Fruit fly (Drosophila melanogaster) whole organism, embryonic: ENCODE results near the gene Taf11.

Experiments used
- Adf1 ChIP-seq: fragments of 200-800 bp; sonication (Bioruptor generic); IDR thresholded peaks from 2 replicates; pipeline ENCODE4 v1.3.6; 2022; ENCODE audit warnings: missing biosample characterization, missing genetic modification characterization
- CG10543 ChIP-seq: fragments of 200-800 bp; sonication (Bioruptor generic); optimal IDR thresholded peaks from 3 replicates; lab custom pipeline; 2017; ENCODE audit warnings: missing biosample characterization, mild to moderate bottlenecking, missing genetic modification characterization, moderate library complexity
- CG11504 ChIP-seq: fragments of 200-800 bp; sonication (Bioruptor generic); optimal IDR thresholded peaks from 3 replicates; lab custom pipeline; 2019; ENCODE audit warnings: missing biosample characterization, mild to moderate bottlenecking, missing genetic modification characterization, moderate library complexity
- CG12391 ChIP-seq: fragments of 200-800 bp; sonication (Bioruptor generic); optimal IDR thresholded peaks from 3 replicates; lab custom pipeline; 2018; ENCODE audit warnings: missing biosample characterization, mild to moderate bottlenecking, missing genetic modification characterization, moderate library complexity
- CG13894 ChIP-seq: fragments of 200-800 bp; sonication (Bioruptor generic); optimal IDR thresholded peaks from 3 replicates; lab custom pipeline; 2018; ENCODE audit warnings: missing biosample characterization, mild to moderate bottlenecking, missing genetic modification characterization, moderate library complexity
- CG15269 ChIP-seq: fragments of 200-800 bp; sonication (Bioruptor generic); optimal IDR thresholded peaks from 2 replicates; lab custom pipeline; 2018; ENCODE audit warnings: missing biosample characterization, mild to moderate bottlenecking, missing genetic modification characterization, moderate library complexity
- CG16779 ChIP-seq: fragments of 200-800 bp; sonication (Bioruptor generic); IDR thresholded peaks from 2 replicates; pipeline ENCODE4 v1.3.6; 2022; ENCODE audit warnings: missing biosample characterization, missing genetic modification characterization
- CG16863 ChIP-seq: fragments of 200-800 bp; sonication (Bioruptor generic); optimal IDR thresholded peaks from 3 replicates; lab custom pipeline; 2016; ENCODE audit warnings: missing biosample characterization, missing genetic modification characterization
- CG2678 ChIP-seq: fragments of 200-800 bp; sonication (Bioruptor generic); optimal IDR thresholded peaks from 3 replicates; lab custom pipeline; 2019; ENCODE audit warnings: missing biosample characterization, mild to moderate bottlenecking, missing genetic modification characterization, moderate library complexity
- CG31224 ChIP-seq: fragments of 200-800 bp; sonication (Bioruptor generic); IDR thresholded peaks from 2 replicates; pipeline ENCODE4 v1.3.6; 2022; ENCODE audit warnings: missing biosample characterization, missing genetic modification characterization
- CG31441 ChIP-seq: fragments of 200-800 bp; sonication (Bioruptor generic); IDR thresholded peaks from 2 replicates; pipeline ENCODE4 v1.3.6; 2022; ENCODE audit warnings: missing biosample characterization, missing genetic modification characterization
- CG32767 ChIP-seq: fragments of 200-800 bp; sonication (Bioruptor generic); IDR thresholded peaks from 2 replicates; pipeline ENCODE4 v1.3.6; 2022; ENCODE audit warnings: missing biosample characterization, missing genetic modification characterization
- CG34422 ChIP-seq: fragments of 200-800 bp; sonication (Bioruptor generic); IDR thresholded peaks from 3 replicates; pipeline ENCODE4 v1.3.6; 2022; ENCODE audit warnings: missing biosample characterization, missing genetic modification characterization
- CG4820 ChIP-seq: fragments of 200-800 bp; sonication (Bioruptor generic); optimal IDR thresholded peaks from 3 replicates; lab custom pipeline; 2016; ENCODE audit warnings: missing biosample characterization, missing genetic modification characterization
- CG6683 ChIP-seq: fragments of 200-800 bp; sonication (Bioruptor generic); optimal IDR thresholded peaks from 2 replicates; lab custom pipeline; 2017; ENCODE audit warnings: missing biosample characterization, mild to moderate bottlenecking, missing genetic modification characterization, missing genetic modification reagents
- CG6854 ChIP-seq: fragments of 200-800 bp; sonication (Bioruptor generic); optimal IDR thresholded peaks from 3 replicates; lab custom pipeline; 2017; ENCODE audit warnings: missing biosample characterization, mild to moderate bottlenecking, missing genetic modification characterization
- CG7357 ChIP-seq: fragments of 200-800 bp; sonication (Bioruptor generic); IDR thresholded peaks from 3 replicates; pipeline ENCODE4 v1.3.6; 2022; ENCODE audit warnings: missing biosample characterization, missing genetic modification characterization
- CG8290 ChIP-seq, 3 experiments: fragments of 200-800 bp; sonication (Bioruptor generic); optimal IDR thresholded peaks; 2 replicates each; lab custom pipeline; 2016 to 2019; ENCODE audit warnings: missing biosample characterization in 3 of 3, missing genetic modification characterization in 3 of 3, mild to moderate bottlenecking in 2 of 3, moderate library complexity in 1 of 3
- CG8359 ChIP-seq: fragments of 200-800 bp; sonication (Bioruptor generic); optimal IDR thresholded peaks from 2 replicates; lab custom pipeline; 2017; ENCODE audit warnings: missing biosample characterization, mild to moderate bottlenecking, missing genetic modification characterization, borderline replicate concordance
- CG9727 ChIP-seq: fragments of 200-800 bp; sonication (Bioruptor generic); optimal IDR thresholded peaks from 3 replicates; lab custom pipeline; 2017; ENCODE audit warnings: missing biosample characterization, mild to moderate bottlenecking, missing genetic modification characterization
- CTCF ChIP-seq: fragments of 200-800 bp; sonication (Bioruptor generic); optimal IDR thresholded peaks from 2 replicates; lab custom pipeline; 2017; ENCODE audit warnings: missing biosample characterization, mild to moderate bottlenecking, missing genetic modification characterization, moderate library complexity
- Dad ChIP-seq: fragments of 200-800 bp; sonication (Bioruptor generic); optimal IDR thresholded peaks from 3 replicates; lab custom pipeline; 2016; ENCODE audit warnings: missing biosample characterization, missing genetic modification characterization
- Dbx ChIP-seq: fragments of 200-800 bp; sonication (Bioruptor generic); IDR thresholded peaks from 3 replicates; pipeline ENCODE4 v1.3.6; 2022; ENCODE audit warnings: missing biosample characterization, missing genetic modification characterization
- Deaf1 ChIP-seq: fragments of 200-800 bp; optimal IDR thresholded peaks from 3 replicates; lab custom pipeline; 2019; ENCODE audit warnings: missing biosample characterization, mild to moderate bottlenecking, missing genetic modification characterization, moderate library complexity
- Dip2 ChIP-seq: fragments of 200-800 bp; sonication (Bioruptor generic); IDR thresholded peaks from 2 replicates; pipeline ENCODE4 v1.3.6; 2022; ENCODE audit warnings: missing biosample characterization, missing genetic modification characterization
- Ets65A ChIP-seq: fragments of 200-800 bp; sonication (Bioruptor generic); peaks from one replicate; lab custom pipeline; 2016; ENCODE audit warnings: missing biosample characterization, missing genetic modification characterization
- MBD-R2 ChIP-seq: fragments of 200-800 bp; sonication (Bioruptor generic); IDR thresholded peaks from 2 replicates; pipeline ENCODE4 v1.3.6; 2022; ENCODE audit warnings: missing biosample characterization, missing genetic modification characterization
- Oli ChIP-seq: fragments of 200-800 bp; sonication (Bioruptor generic); optimal IDR thresholded peaks from 2 replicates; lab custom pipeline; 2018; ENCODE audit warnings: missing biosample characterization, mild to moderate bottlenecking, missing genetic modification characterization, moderate library complexity
- Ravus ChIP-seq: fragments of 200-800 bp; sonication (Bioruptor generic); IDR thresholded peaks from 2 replicates; pipeline ENCODE4 v1.3.6; 2022; ENCODE audit warnings: missing biosample characterization, missing genetic modification characterization
- Ssrp ChIP-seq: fragments of 200-800 bp; sonication (Bioruptor generic); optimal IDR thresholded peaks from 2 replicates; lab custom pipeline; 2018; ENCODE audit warnings: missing biosample characterization, mild to moderate bottlenecking, missing genetic modification characterization, moderate library complexity
- abd-A ChIP-seq: fragments of 200-800 bp; sonication (Bioruptor generic); optimal IDR thresholded peaks from 3 replicates; lab custom pipeline; 2019; ENCODE audit warnings: missing biosample characterization, mild to moderate bottlenecking, missing genetic modification characterization, moderate library complexity
- bcd ChIP-seq: fragments of 200-800 bp; sonication (Bioruptor generic); optimal IDR thresholded peaks from 2 replicates; lab custom pipeline; 2017; ENCODE audit warnings: missing biosample characterization, mild to moderate bottlenecking, missing genetic modification characterization
- dysf ChIP-seq: fragments of 200-800 bp; sonication (Bioruptor generic); IDR thresholded peaks from 3 replicates; pipeline ENCODE4 v1.3.6; 2022; ENCODE audit warnings: missing biosample characterization, missing genetic modification characterization
- ewg ChIP-seq: fragments of 200-800 bp; sonication (Bioruptor generic); optimal IDR thresholded peaks from 3 replicates; lab custom pipeline; 2017; ENCODE audit warnings: mild to moderate bottlenecking, missing biosample characterization, missing genetic modification reagents, missing genetic modification characterization
- grau ChIP-seq: fragments of 200-800 bp; optimal IDR thresholded peaks from 3 replicates; lab custom pipeline; 2019; ENCODE audit warnings: missing biosample characterization, mild to moderate bottlenecking, missing genetic modification characterization, moderate library complexity
- ind ChIP-seq: fragments of 200-800 bp; sonication (Bioruptor generic); optimal IDR thresholded peaks from 3 replicates; lab custom pipeline; 2016; ENCODE audit warnings: missing biosample characterization, missing genetic modification characterization
- jumu ChIP-seq: fragments of 200-800 bp; sonication (Bioruptor generic); optimal IDR thresholded peaks from 3 replicates; lab custom pipeline; 2016; ENCODE audit warnings: missing biosample characterization, missing genetic modification characterization
- knrl ChIP-seq: fragments of 200-800 bp; sonication (Bioruptor generic); IDR thresholded peaks from 3 replicates; pipeline ENCODE4 v1.3.6; 2022; ENCODE audit warnings: missing biosample characterization, missing genetic modification characterization; ENCODE audit not compliant: partially characterized antibody
- nerfin-1 ChIP-seq: fragments of 200-800 bp; sonication (Bioruptor generic); optimal IDR thresholded peaks from 3 replicates; lab custom pipeline; 2019; ENCODE audit warnings: missing biosample characterization, mild to moderate bottlenecking, missing genetic modification characterization, moderate library complexity
- nmo ChIP-seq: fragments of 200-800 bp; sonication (Bioruptor generic); optimal IDR thresholded peaks from 2 replicates; lab custom pipeline; 2018; ENCODE audit warnings: missing biosample characterization, mild to moderate bottlenecking, missing genetic modification characterization, moderate library complexity
- oc ChIP-seq: fragments of 200-800 bp; sonication (Bioruptor generic); optimal IDR thresholded peaks from 2 replicates; lab custom pipeline; 2018; ENCODE audit warnings: missing biosample characterization, mild to moderate bottlenecking, missing genetic modification characterization, moderate library complexity
- onecut ChIP-seq: fragments of 200-800 bp; sonication (Bioruptor generic); IDR thresholded peaks from 2 replicates; pipeline ENCODE4 v1.3.6; 2022; ENCODE audit warnings: missing biosample characterization, missing genetic modification characterization
- peb ChIP-seq: fragments of 200-800 bp; sonication (Bioruptor generic); IDR thresholded peaks from 2 replicates; pipeline ENCODE4 v1.3.6; 2022; ENCODE audit warnings: missing biosample characterization, missing genetic modification characterization
- phol ChIP-seq: fragments of 200-800 bp; sonication (Bioruptor generic); optimal IDR thresholded peaks from 3 replicates; lab custom pipeline; 2018; ENCODE audit warnings: missing biosample characterization, mild to moderate bottlenecking, missing genetic modification characterization, moderate library complexity
- ranshi ChIP-seq: fragments of 200-800 bp; sonication (Bioruptor generic); IDR thresholded peaks from 2 replicates; pipeline ENCODE4 v1.3.6; 2022; ENCODE audit warnings: missing biosample characterization, missing genetic modification characterization
- row ChIP-seq: fragments of 200-800 bp; sonication (Bioruptor generic); IDR thresholded peaks from 3 replicates; pipeline ENCODE4 v1.3.6; 2022; ENCODE audit warnings: missing biosample characterization, missing genetic modification characterization
- slbo ChIP-seq: fragments of 200-800 bp; sonication (Bioruptor generic); IDR thresholded peaks from 2 replicates; pipeline ENCODE4 v1.3.6; 2022; ENCODE audit warnings: missing biosample characterization, missing genetic modification characterization
- ttk ChIP-seq: fragments of 200-800 bp; sonication (Bioruptor generic); IDR thresholded peaks from 2 replicates; pipeline ENCODE4 v2.1.2; 2022; ENCODE audit warnings: missing biosample characterization, missing genetic modification characterization

Taf11 gene

DNA sequence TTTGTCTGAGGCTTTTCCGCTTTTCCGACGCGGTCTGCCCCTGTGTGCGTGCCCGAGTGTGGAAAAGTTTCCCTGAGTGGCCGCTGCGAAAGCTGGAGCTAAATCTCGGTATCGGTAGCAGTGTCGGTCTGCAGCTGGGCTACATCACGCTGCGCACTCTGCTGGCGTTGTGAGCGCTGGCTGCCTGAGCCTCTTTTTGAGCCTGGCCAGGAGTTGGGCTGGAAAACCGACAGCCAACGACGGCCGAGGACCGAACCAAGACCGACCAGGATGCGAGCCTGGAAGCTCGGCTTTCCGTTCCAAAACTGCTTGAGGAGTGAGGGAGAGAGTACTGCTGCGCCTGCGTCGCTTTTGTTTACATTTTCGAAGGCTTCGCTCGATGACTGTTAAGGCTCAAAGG, 19.2 kb downstream of the Taf11 start:
- no peak for TF ChIP-seq CG8290 (GFP tag; optimal IDR thresholded peaks at IDR 0.05; lab: Kevin White, UChicago)
- TF ChIP-seq CG8290 (tag; optimal IDR thresholded peaks at IDR 0.05; lab: Kevin White, UChicago) = peak in 1 of 2 experiments; percentile 27
- peak; percentile 49 for TF ChIP-seq ewg (GFP tag; lab: Kevin White, UChicago)
- TF ChIP-seq knrl (GFP tag; lab: Robert Waterston, UW) = 0 out of 3 replicates have a peak, but pooled peaks have one; percentile 7
- TF ChIP-seq Ets65A (GFP tag; lab: Kevin White, UChicago) = peak; percentile 75
- TF ChIP-seq Deaf1 = peak; percentile 92
- TF ChIP-seq CG31224 (GFP tag; lab: Robert Waterston, UW) = 0 out of 2 replicates have a peak, but pooled peaks have one; percentile 9
- TF ChIP-seq CG16779 (GFP tag; lab: Robert Waterston, UW) = 0 out of 2 replicates have a peak, but pooled peaks have one; percentile 24
- TF ChIP-seq abd-A (tag; lab: Kevin White, UChicago) = peak; percentile 64
- no peak for TF ChIP-seq slbo (GFP tag; lab: Robert Waterston, UW)
- peak; percentile 39 for TF ChIP-seq CG13894
- peak; percentile 1 for TF ChIP-seq CG10543
- no peak for TF ChIP-seq CG16863 (GFP tag; lab: Kevin White, UChicago)
- no peak for TF ChIP-seq CG6854 (GFP tag; lab: Kevin White, UChicago)

DNA sequence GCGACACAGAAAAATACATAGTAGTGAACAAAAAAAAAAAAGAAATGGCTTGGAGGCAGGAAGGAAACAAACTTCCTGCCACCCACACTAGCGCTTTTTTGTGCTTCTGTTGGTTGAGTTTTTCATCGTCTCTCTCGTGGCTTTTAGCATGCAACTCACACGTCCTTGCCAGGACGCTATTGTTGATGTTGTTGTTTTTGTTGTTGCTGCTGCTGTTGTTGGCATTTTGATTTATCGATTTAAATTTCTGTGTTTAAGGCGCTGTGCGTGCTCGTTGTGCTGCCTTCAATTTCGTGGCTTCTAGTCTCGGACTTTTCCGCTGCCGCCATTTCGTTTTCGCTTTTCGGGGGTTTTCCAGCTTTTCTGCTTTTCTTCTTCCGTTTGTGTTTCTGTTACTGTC, 23.4 kb downstream of the Taf11 start:
- TF ChIP-seq jumu (GFP tag; lab: Kevin White, UChicago) (no peak), onecut (GFP tag; lab: Robert Waterston, UW) (peak; percentile 67), MBD-R2 (GFP tag; lab: Robert Waterston, UW) (no peak), peb (GFP tag; lab: Robert Waterston, UW) (no peak), CG8359 (GFP tag; lab: Kevin White, UChicago) (no peak), nerfin-1 (no peak)
- TF ChIP-seq, all 482 proteins: peak for 1

DNA sequence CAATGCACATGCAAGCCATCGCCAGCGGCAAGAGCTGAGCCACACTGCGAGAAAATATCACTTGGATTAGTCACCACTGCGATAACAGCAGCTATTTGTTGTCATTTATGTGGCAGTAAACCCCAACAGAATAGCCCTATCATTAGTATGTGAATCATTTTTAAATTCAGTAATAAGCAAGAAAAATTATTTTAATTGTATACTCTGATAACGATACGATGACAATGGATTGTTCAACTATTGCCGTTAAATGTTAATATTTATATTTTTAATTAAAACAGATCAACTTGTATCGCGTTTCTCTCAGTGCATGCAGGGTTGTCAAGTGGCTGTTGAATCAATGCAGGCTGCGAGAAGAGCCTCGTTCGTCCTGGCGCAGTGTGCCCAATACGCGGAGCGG, 25.3 kb downstream of the Taf11 start:
- TF ChIP-seq CG7357 (GFP tag; lab: Robert Waterston, UW) (no peak), ranshi (GFP tag; lab: Robert Waterston, UW) (no peak), dysf (GFP tag; lab: Robert Waterston, UW) (0 out of 3 replicates have a peak, but pooled peaks have one; percentile 17), CG34422 (GFP tag; lab: Robert Waterston, UW) (no peak), CG2678 (tag; lab: Kevin White, UChicago) (peak; percentile 37), jumu (GFP tag; lab: Kevin White, UChicago) (no peak), phol (tag; lab: Kevin White, UChicago) (peak; percentile 34), row (peak; percentile 36; the same call in 2 of the 3 replicates), CG9727 (GFP tag; lab: Kevin White, UChicago) (peak; percentile 14), CG31441 (GFP tag; lab: Robert Waterston, UW) (peak; percentile 45; the same call in 1 of the 2 replicates), CG12391 (tag; lab: Kevin White, UChicago) (peak; percentile 3), Dad (GFP tag; lab: Kevin White, UChicago) (no peak), nmo (GFP tag; lab: Kevin White, UChicago) (peak; percentile 25), CG6854 (GFP tag; lab: Kevin White, UChicago) (no peak), oc (tag; lab: Kevin White, UChicago) (no peak), Oli (tag; lab: Kevin White, UChicago) (peak; percentile 42), CG4820 (peak; percentile 11), grau (tag; lab: Kevin White, UChicago) (peak; percentile 27), ind (peak; percentile 13), Dip2 (GFP tag; lab: Robert Waterston, UW) (no peak), ttk (GFP tag; lab: Robert Waterston, UW) (peak; percentile 31; the same call in 1 of the 2 replicates), Adf1 (GFP tag; lab: Robert Waterston, UW) (no peak), CTCF (GFP tag; lab: Kevin White, UChicago) (no peak), Ssrp (peak; percentile 19), CG6683 (GFP tag; lab: Kevin White, UChicago) (no peak), bcd (GFP tag; lab: Kevin White, UChicago) (peak; percentile 33), CG11504 (tag; lab: Kevin White, UChicago) (peak; percentile 59), CG15269 (tag; lab: Kevin White, UChicago) (peak; percentile 10), CG32767 (GFP tag; lab: Robert Waterston, UW) (no peak), Ravus (GFP tag; lab: Robert Waterston, UW) (no peak), Dbx (GFP tag; lab: Robert Waterston, UW) (0 out of 3 replicates have a peak, but pooled peaks have one; percentile 14)
